Fruit fly (Drosophila melanogaster): ENCODE results near the gene CG9117.

CG9117 gene

DNA sequence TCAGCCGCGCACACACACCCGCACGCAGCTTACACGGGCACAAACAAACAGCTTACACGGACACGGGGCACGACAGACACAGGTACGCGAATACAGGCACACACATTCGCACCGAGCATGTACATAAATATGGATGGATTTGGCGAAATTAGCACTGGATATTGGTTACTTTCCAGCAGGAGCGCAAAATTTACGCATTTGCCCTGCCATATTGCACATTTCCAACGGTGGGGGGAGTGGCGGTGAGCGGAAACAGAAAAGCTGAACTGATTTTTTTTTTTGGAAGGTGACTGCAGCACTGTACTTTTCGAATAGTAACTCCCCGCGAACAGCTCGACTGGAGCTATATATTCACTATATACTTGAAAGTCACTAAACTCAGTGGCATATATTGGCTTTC is 39.3 kb downstream of the CG9117 start:
- no peak for TF ChIP-seq bab1 (GFP tag; optimal IDR thresholded peaks at IDR 0.05)
- no peak for TF ChIP-seq CG7101 (tag; optimal IDR thresholded peaks at IDR 0.05)
- no peak for TF ChIP-seq CG5204 (GFP tag; optimal IDR thresholded peaks at IDR 0.05)
- TF ChIP-seq pad (GFP tag; optimal IDR thresholded peaks at IDR 0.05): no peak
- no peak for TF ChIP-seq CG33017 (tag; optimal IDR thresholded peaks at IDR 0.05)
- no peak for TF ChIP-seq CG7045 (GFP tag; optimal IDR thresholded peaks at IDR 0.05)
- TF ChIP-seq CG12768 (GFP tag; optimal IDR thresholded peaks at IDR 0.05): no peak
- no peak for TF ChIP-seq Clk (GFP tag; optimal IDR thresholded peaks at IDR 0.05)
- TF ChIP-seq Crg-1 (GFP tag; optimal IDR thresholded peaks at IDR 0.05): no peak
- TF ChIP-seq kay (GFP tag; ENCODE audit: borderline replicate concordance): no peak
- no peak for TF ChIP-seq ovo (GFP tag; optimal IDR thresholded peaks at IDR 0.05)

DNA sequence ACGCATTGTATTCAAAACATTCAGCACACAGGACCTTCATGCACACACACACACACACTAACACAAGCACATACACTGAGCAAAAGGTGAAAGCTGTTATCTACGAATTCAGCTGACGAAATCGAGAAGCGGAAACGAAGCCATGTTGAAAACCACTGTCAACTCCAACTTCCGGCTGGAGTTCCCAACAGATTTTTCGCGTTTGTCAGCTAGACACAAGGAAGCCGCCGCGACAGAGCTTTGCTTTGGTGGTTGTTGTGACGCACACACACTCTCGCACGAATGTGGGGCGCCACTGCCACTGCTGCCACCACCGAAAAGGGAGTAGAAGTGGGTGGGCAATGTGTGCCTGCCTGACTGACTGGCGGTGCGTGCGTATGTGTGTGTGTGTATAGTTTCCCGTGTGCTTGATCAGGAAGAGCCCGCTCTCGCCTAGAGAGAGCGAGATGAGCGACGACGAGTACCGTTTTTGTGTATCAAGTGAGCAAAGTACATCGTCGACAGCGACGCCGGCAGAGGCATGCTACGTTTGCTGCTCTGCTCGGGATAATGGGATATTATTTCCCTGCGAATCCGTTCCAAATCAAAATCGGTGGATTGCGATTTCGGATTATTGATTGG is 40.0 kb downstream of the CG9117 start:
- TF ChIP-seq toe (GFP tag; optimal IDR thresholded peaks at IDR 0.05) (no peak), CG33017 (tag; optimal IDR thresholded peaks at IDR 0.05) (no peak), bab1 (GFP tag; optimal IDR thresholded peaks at IDR 0.05) (no peak), cnc (optimal IDR thresholded peaks at IDR 0.05) (no peak), ovo (GFP tag; optimal IDR thresholded peaks at IDR 0.05) (no peak), pad (GFP tag; optimal IDR thresholded peaks at IDR 0.05) (no peak), tj (GFP tag; optimal IDR thresholded peaks at IDR 0.05) (no peak), CG11617 (GFP tag; optimal IDR thresholded peaks at IDR 0.05) (no peak), CG5204 (GFP tag; optimal IDR thresholded peaks at IDR 0.05) (no peak), Clk (GFP tag; optimal IDR thresholded peaks at IDR 0.05) (no peak)

DNA sequence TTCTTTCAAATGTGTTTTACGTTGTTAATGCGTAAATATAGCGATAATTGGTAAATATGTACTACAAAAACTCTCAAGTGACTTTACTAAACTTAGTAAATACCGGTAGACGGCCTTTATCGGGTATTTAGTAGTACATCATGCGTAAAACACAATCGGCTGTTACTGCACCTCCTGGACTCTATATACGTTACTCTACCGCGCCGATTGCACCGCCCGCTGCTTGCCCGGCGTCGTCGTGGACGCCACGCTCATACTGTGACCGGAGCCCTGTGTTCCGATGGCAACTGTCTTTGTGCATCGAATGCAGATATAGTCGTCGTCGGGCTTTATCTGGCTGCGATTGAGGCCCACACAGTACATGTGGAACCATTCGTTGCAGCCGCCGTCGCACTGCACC is 47.3 kb downstream of the CG9117 start:
- TF ChIP-seq CG11617 (GFP tag; optimal IDR thresholded peaks at IDR 0.05): no peak
- TF ChIP-seq cic (GFP tag; optimal IDR thresholded peaks at IDR 0.05): peak; percentile 35

DNA sequence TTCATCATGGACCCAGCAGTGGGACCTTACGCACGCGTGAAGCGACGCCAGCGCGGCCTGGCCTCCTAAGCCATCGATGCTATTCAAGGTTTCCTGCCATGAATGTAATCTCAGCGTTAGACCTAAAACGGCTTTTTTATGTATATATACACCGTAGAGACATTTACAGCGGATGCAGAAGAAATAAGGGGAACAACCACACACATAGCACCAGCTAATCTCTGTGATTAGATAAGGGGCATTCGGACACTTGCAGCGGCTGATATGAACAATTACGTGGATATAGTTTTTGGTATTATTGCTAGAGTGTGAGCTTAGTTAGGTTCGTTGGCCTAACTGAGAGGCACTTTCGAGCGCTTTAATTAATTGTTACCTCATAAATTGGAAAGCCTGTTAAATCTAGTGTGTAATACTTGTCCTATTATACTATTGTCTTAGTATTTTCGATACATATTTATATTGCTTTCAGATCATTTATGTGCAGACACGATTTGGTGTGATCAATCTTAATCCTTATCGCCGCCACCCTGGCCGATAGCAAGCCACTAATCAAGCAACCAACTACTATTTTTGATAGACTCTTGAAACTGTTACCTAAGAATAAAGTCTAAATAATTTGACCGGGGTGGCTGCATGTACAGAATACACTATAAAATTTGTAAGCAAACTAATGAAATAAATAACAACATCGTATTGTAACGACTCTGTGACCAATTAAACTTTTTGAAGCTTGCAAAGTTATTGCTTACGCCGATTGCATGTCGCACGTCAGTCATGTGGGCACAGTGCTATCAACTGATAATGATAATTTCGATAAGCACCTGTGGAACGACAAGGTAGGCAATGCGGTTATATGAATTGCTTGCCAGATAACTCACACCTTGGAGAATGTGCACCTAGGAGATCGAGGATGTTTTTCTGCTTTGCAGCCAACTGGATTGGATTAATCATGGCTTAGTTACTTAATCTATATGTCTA is 49.3 kb downstream of the CG9117 start:
- no peak for TF ChIP-seq cic (GFP tag; optimal IDR thresholded peaks at IDR 0.05)
- TF ChIP-seq cnc (optimal IDR thresholded peaks at IDR 0.05): no peak
- no peak for TF ChIP-seq CG12768 (GFP tag; optimal IDR thresholded peaks at IDR 0.05)
- TF ChIP-seq Clk (GFP tag; optimal IDR thresholded peaks at IDR 0.05): no peak
- no peak for TF ChIP-seq ovo (GFP tag; optimal IDR thresholded peaks at IDR 0.05)
- no peak for TF ChIP-seq Hr96 (GFP tag; optimal IDR thresholded peaks at IDR 0.05)
- no peak for TF ChIP-seq Mnt (GFP tag; optimal IDR thresholded peaks at IDR 0.05)
- TF ChIP-seq bab1 (GFP tag; optimal IDR thresholded peaks at IDR 0.05): no peak
- TF ChIP-seq kay (GFP tag; ENCODE audit: borderline replicate concordance): no peak
- TF ChIP-seq CG7045 (GFP tag; optimal IDR thresholded peaks at IDR 0.05): no peak
- no peak for TF ChIP-seq pad (GFP tag; optimal IDR thresholded peaks at IDR 0.05)
- TF ChIP-seq CG14711 (tag; optimal IDR thresholded peaks at IDR 0.05): no peak
- TF ChIP-seq CG33017 (tag; optimal IDR thresholded peaks at IDR 0.05): no peak

All from whole organism, adult.